Worm (Caenorhabditis elegans) whole organism, young adult: ENCODE results near the gene T21D12.7.

Experiments
- Y79H2A.3 ChIP-seq: fragments of 200-800 bp; sonication (Bioruptor generic); conservative IDR thresholded peaks from 2 replicates; pipeline ENCODE4 v1.3.6; 2022; ENCODE audit warnings: missing genetic modification reagents, missing genetic modification characterization, missing compliant biosample characterization
- attf-5 ChIP-seq: fragments of 200-800 bp; sonication (Bioruptor generic); optimal IDR thresholded peaks from 2 replicates; lab custom pipeline; 2018; ENCODE audit warnings: mild to moderate bottlenecking, missing genetic modification characterization, missing compliant biosample characterization
- chd-7 ChIP-seq: sonication (generic microtip); optimal IDR thresholded peaks from 2 replicates; lab custom pipeline; 2016; ENCODE audit warnings: mild to moderate bottlenecking, missing genetic modification characterization, moderate library complexity, missing compliant biosample characterization
- lin-54 ChIP-seq: fragments of 200-800 bp; sonication (Bioruptor generic); optimal IDR thresholded peaks from 2 replicates; lab custom pipeline; 2018; ENCODE audit warnings: mild to moderate bottlenecking, missing genetic modification characterization, missing compliant biosample characterization
- lsl-1 ChIP-seq: fragments of 200-800 bp; sonication (Bioruptor generic); optimal IDR thresholded peaks from 2 replicates; lab custom pipeline; 2018; ENCODE audit warnings: mild to moderate bottlenecking, missing genetic modification characterization, moderate library complexity, missing compliant biosample characterization
- mcd-1 ChIP-seq: fragments of 200-800 bp; sonication (Bioruptor generic); IDR thresholded peaks from 2 replicates; pipeline ENCODE4 v1.3.6; 2022; ENCODE audit warnings: missing genetic modification reagents, missing genetic modification characterization, missing compliant biosample characterization
- snpc-1.3 ChIP-seq: sonication (generic microtip); optimal IDR thresholded peaks from 2 replicates; lab custom pipeline; 2017; ENCODE audit warnings: missing genetic modification characterization, mild to moderate bottlenecking, missing compliant biosample characterization, antibody characterized with exemption, moderate library complexity, missing genotype, missing genetic modification reagents; ENCODE audit not compliant: insufficient read depth

The T21D12.7 gene

DNA sequence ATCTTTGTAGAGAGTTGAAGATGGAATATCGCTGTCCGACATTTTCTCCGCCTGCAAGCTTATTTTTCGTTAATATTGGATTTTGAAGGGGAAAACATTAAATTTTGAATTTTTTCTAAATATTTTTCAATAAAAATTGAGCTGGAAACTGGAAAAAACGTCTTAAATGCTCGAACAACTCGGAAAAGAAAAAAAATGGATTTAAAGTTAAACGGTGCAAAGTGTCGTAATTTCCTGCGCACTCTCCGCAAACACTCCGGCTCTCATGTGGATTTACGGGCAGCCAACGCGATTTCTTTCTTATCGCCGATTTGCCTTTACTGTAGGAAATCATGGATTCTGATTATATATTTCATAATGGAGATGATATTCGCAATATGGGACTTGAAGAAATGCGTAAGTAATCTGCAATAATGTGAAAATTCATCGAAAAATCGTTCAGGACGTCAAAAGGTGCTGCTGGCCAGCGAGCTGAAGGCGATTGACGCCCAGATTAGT, 51.0 kb downstream of the T21D12.7 start, which contains the start of the genes fnta-1 and cogc-8:
Gene fnta-1 (minus strand): TSS at position 51 of the 498 bp plus-strand sequence.
Gene cogc-8 (plus strand): TSS at position 195 of the 498 bp plus-strand sequence.
- no peak for TF ChIP-seq chd-7 (tag; lab: Kevin White, UChicago)
- TF ChIP-seq Y79H2A.3 (GFP tag; lab: Robert Waterston, UW), result no peak
- TF ChIP-seq lsl-1 (GFP tag; lab: Kevin White, UChicago), result peak; percentile 10
- TF ChIP-seq attf-5 (GFP tag; lab: Kevin White, UChicago), result peak; percentile 15
- peak; percentile 53 for TF ChIP-seq mcd-1 (GFP tag; lab: Robert Waterston, UW)
- TF ChIP-seq snpc-1.3, result peak; percentile 2
- TF ChIP-seq lin-54 (GFP tag; lab: Kevin White, UChicago), result peak; percentile 9
